Worm (Caenorhabditis elegans): Measurements from ENCODE around the gene C05G5.7.

Gene C05G5.7

ce11 chrX:14757641-14758220, 14.2 kb upstream of the C05G5.7 start:
- TF ChIP-seq nhr-232 (tag; optimal IDR thresholded peaks at IDR 0.05) (no peak), K09A11.1 (tag; optimal IDR thresholded peaks at IDR 0.05; ENCODE audit: insufficient read depth) (no peak), rnt-1 (tag; optimal IDR thresholded peaks at IDR 0.05) (no peak), sox-2 (GFP tag; IDR thresholded peaks at IDR 0.05) (peak; percentile 47; the same call in 1 of the 2 replicates), mec-3 (tag; optimal IDR thresholded peaks at IDR 0.05; ENCODE audit: borderline replicate concordance) (no peak), pat-9 (tag; optimal IDR thresholded peaks at IDR 0.05) (no peak)

- TF ChIP-seq pqm-1 (tag; optimal IDR thresholded peaks at IDR 0.05) (no peak), nhr-11 (tag; optimal IDR thresholded peaks at IDR 0.05) (no peak), ztf-16 (tag; optimal IDR thresholded peaks at IDR 0.05) (no peak), C08G9.2 (tag; optimal IDR thresholded peaks at IDR 0.05) (peak; percentile 3)
These were observed 13.0 kb upstream of the C05G5.7 start for ce11 chrX:14756606-14757005.

ce11 chrX:14755847-14756246, 12.3 kb upstream of the C05G5.7 start:
- no peak for TF ChIP-seq tbx-2 (tag; optimal IDR thresholded peaks at IDR 0.05)
- TF ChIP-seq rnt-1 (tag; optimal IDR thresholded peaks at IDR 0.05) = no peak
- TF ChIP-seq fax-1 (tag; optimal IDR thresholded peaks at IDR 0.05) = no peak
- TF ChIP-seq dmd-4 (tag; optimal IDR thresholded peaks at IDR 0.05; ENCODE audit: borderline replicate concordance) = no peak
- no peak for TF ChIP-seq hlh-15 (tag; optimal IDR thresholded peaks at IDR 0.05)
- TF ChIP-seq pha-4 (tag; optimal IDR thresholded peaks at IDR 0.05) = no peak
- no peak for TF ChIP-seq hlh-6 (tag; optimal IDR thresholded peaks at IDR 0.05)
- TF ChIP-seq ceh-48 (tag; optimal IDR thresholded peaks at IDR 0.05) = no peak
- TF ChIP-seq pqm-1 (tag; optimal IDR thresholded peaks at IDR 0.05) = no peak

- peak; percentile 92 for TF ChIP-seq ceh-31 (tag; optimal IDR thresholded peaks at IDR 0.05)
- TF ChIP-seq ceh-9 (tag; optimal IDR thresholded peaks at IDR 0.05) = no peak
- TF ChIP-seq syd-9 (tag; optimal IDR thresholded peaks at IDR 0.05) = peak; percentile 76
- TF ChIP-seq elt-4 (tag; optimal IDR thresholded peaks at IDR 0.05) = no peak
- TF ChIP-seq hlh-13 (GFP tag; optimal IDR thresholded peaks at IDR 0.05) = no peak
- TF ChIP-seq unc-55 (GFP tag; optimal IDR thresholded peaks at IDR 0.05) = peak; percentile 49
- TF ChIP-seq sox-4 (tag; optimal IDR thresholded peaks at IDR 0.05) = no peak
- TF ChIP-seq fkh-10 (GFP tag; optimal IDR thresholded peaks at IDR 0.05) = no peak
- TF ChIP-seq ceh-19 (GFP tag; optimal IDR thresholded peaks at IDR 0.05) = no peak
- TF ChIP-seq hlh-30 (tag; optimal IDR thresholded peaks at IDR 0.05; ENCODE audit: insufficient read depth) = peak; percentile 45
- no peak for TF ChIP-seq npax-4 (tag; optimal IDR thresholded peaks at IDR 0.05)
- TF ChIP-seq ceh-14 (tag; optimal IDR thresholded peaks at IDR 0.05) = peak; percentile 65
- TF ChIP-seq fkh-6 (tag; optimal IDR thresholded peaks at IDR 0.05) = peak; percentile 10
- TF ChIP-seq ceh-2 (tag; optimal IDR thresholded peaks at IDR 0.05) = no peak
- no peak for TF ChIP-seq pha-4 (tag; optimal IDR thresholded peaks at IDR 0.05)
- peak; percentile 73 for TF ChIP-seq rnt-1 (tag; optimal IDR thresholded peaks at IDR 0.05)
- TF ChIP-seq ztf-16 (tag; optimal IDR thresholded peaks at IDR 0.05) = no peak
- TF ChIP-seq nfya-1 (tag; optimal IDR thresholded peaks at IDR 0.05) = peak; percentile 99
- no peak for TF ChIP-seq che-1 (tag; optimal IDR thresholded peaks at IDR 0.05)
- no peak for TF ChIP-seq nhr-11 (tag; optimal IDR thresholded peaks at IDR 0.05)
- no peak for TF ChIP-seq lim-6 (tag; optimal IDR thresholded peaks at IDR 0.05)
- TF ChIP-seq F13H6.1 (tag; optimal IDR thresholded peaks at IDR 0.05) = peak; percentile 49
- no peak for TF ChIP-seq ttx-3 (tag; optimal IDR thresholded peaks at IDR 0.05)
- peak; percentile 32 for TF ChIP-seq ceh-6 (GFP tag; optimal IDR thresholded peaks at IDR 0.05)
- peak; percentile 45 for TF ChIP-seq ref-2 (tag; optimal IDR thresholded peaks at IDR 0.05)
- TF ChIP-seq unc-3 (GFP tag; conservative IDR thresholded peaks at IDR 0.05) = no peak
- no peak for TF ChIP-seq unc-3 (tag; optimal IDR thresholded peaks at IDR 0.05)
- peak; percentile 88 for TF ChIP-seq ceh-18 (tag; optimal IDR thresholded peaks at IDR 0.05)
- TF ChIP-seq fax-1 (tag; optimal IDR thresholded peaks at IDR 0.05) = no peak
- TF ChIP-seq ceh-34 (tag; optimal IDR thresholded peaks at IDR 0.05) = peak; percentile 82
- peak; percentile 73 for TF ChIP-seq unc-42 (tag; optimal IDR thresholded peaks at IDR 0.05)
- peak; percentile 77 for TF ChIP-seq sdc-2 (tag; optimal IDR thresholded peaks at IDR 0.05)
- no peak for TF ChIP-seq Y22D7AL.16 (tag; optimal IDR thresholded peaks at IDR 0.05)
- peak; percentile 5 for TF ChIP-seq K09A11.1 (tag; optimal IDR thresholded peaks at IDR 0.05; ENCODE audit: insufficient read depth)
- TF ChIP-seq ahr-1 (tag; optimal IDR thresholded peaks at IDR 0.05) = no peak
These were observed 10.0 kb upstream of the C05G5.7 start, which contains the start of gene sucl-1 for ce11 chrX:14753514-14754076. Gene sucl-1, plus strand, starts transcription at chrX:14754026.

Data from whole organism, late embryonic.